Worm (Caenorhabditis elegans) whole organism, late embryonic: ENCODE measurements around the gene K08E4.7.

ENCODE experiments used
- C08G9.2 ChIP-seq: sonication (generic microtip); optimal IDR thresholded peaks from 2 replicates; lab custom pipeline; 2016; ENCODE audit warnings: mild to moderate bottlenecking, missing genetic modification characterization, moderate library complexity, missing compliant biosample characterization
- F13H6.1 ChIP-seq: sonication (generic microtip); optimal IDR thresholded peaks from 2 replicates; lab custom pipeline; 2016; ENCODE audit warnings: missing genetic modification characterization, missing compliant biosample characterization
- K02D7.2 ChIP-seq: sonication (generic microtip); optimal IDR thresholded peaks from 2 replicates; lab custom pipeline; 2017; ENCODE audit warnings: mild to moderate bottlenecking, missing genetic modification characterization, missing compliant biosample characterization
- T23F11.4 ChIP-seq: fragments of 200-800 bp; sonication (Bioruptor generic); optimal IDR thresholded peaks from 2 replicates; lab custom pipeline; 2018; ENCODE audit warnings: mild to moderate bottlenecking, missing genetic modification characterization, missing compliant biosample characterization
- Y22D7AL.16 ChIP-seq: sonication (generic microtip); optimal IDR thresholded peaks from 2 replicates; lab custom pipeline; 2016; ENCODE audit warnings: missing genetic modification characterization, missing compliant biosample characterization
- ahr-1 ChIP-seq: sonication (generic microtip); optimal IDR thresholded peaks from 2 replicates; lab custom pipeline; 2016; ENCODE audit warnings: missing genetic modification characterization, missing compliant biosample characterization
- ama-1 ChIP-seq: fragments of 150-350 bp; optimal IDR thresholded peaks from 2 replicates; lab custom pipeline; 2014
- ceh-18 ChIP-seq: sonication (generic microtip); optimal IDR thresholded peaks from 2 replicates; lab custom pipeline; 2016; ENCODE audit warnings: missing genetic modification characterization, missing compliant biosample characterization
- ceh-19 ChIP-seq: fragments of 200-800 bp; sonication (Bioruptor generic); optimal IDR thresholded peaks from 2 replicates; lab custom pipeline; 2018; ENCODE audit warnings: mild to moderate bottlenecking, missing genetic modification characterization, missing compliant biosample characterization
- ceh-22 ChIP-seq: sonication (generic microtip); optimal IDR thresholded peaks from 2 replicates; lab custom pipeline; 2017; ENCODE audit warnings: missing biosample characterization, missing genetic modification characterization
- ceh-24 ChIP-seq: sonication (generic microtip); optimal IDR thresholded peaks from 2 replicates; lab custom pipeline; 2016; ENCODE audit warnings: mild to moderate bottlenecking, missing genetic modification characterization, missing compliant biosample characterization
- ceh-30 ChIP-seq: fragments of 150-350 bp; optimal IDR thresholded peaks from 2 replicates; lab custom pipeline; 2014; ENCODE audit warnings: missing biosample characterization, missing genetic modification characterization
- ceh-31 ChIP-seq: sonication (generic microtip); optimal IDR thresholded peaks from 2 replicates; lab custom pipeline; 2016; ENCODE audit warnings: missing genetic modification characterization, missing compliant biosample characterization
- ceh-34 ChIP-seq: sonication (generic microtip); optimal IDR thresholded peaks from 2 replicates; lab custom pipeline; 2016; ENCODE audit warnings: mild to moderate bottlenecking, missing genetic modification characterization, missing compliant biosample characterization
- ceh-45 ChIP-seq: fragments of 200-800 bp; sonication (Bioruptor generic); IDR thresholded peaks from 2 replicates; pipeline ENCODE4 v1.3.6; 2022; ENCODE audit warnings: missing genetic modification reagents, missing genetic modification characterization, missing compliant biosample characterization
- ceh-48 ChIP-seq: sonication (generic microtip); optimal IDR thresholded peaks from 2 replicates; lab custom pipeline; 2016; ENCODE audit warnings: missing genetic modification characterization, inconsistent platforms, missing compliant biosample characterization
- ceh-6 ChIP-seq: fragments of 200-800 bp; sonication (Bioruptor generic); optimal IDR thresholded peaks from 2 replicates; lab custom pipeline; 2018; ENCODE audit warnings: mild to moderate bottlenecking, missing genetic modification characterization, missing compliant biosample characterization
- che-1 ChIP-seq: sonication (generic microtip); optimal IDR thresholded peaks from 2 replicates; lab custom pipeline; 2016; ENCODE audit warnings: mild to moderate bottlenecking, missing genetic modification characterization, missing compliant biosample characterization
- dmd-4 ChIP-seq: sonication (generic microtip); optimal IDR thresholded peaks from 2 replicates; lab custom pipeline; 2016; ENCODE audit warnings: borderline replicate concordance, missing genetic modification characterization, missing compliant biosample characterization
- fkh-6 ChIP-seq: sonication (generic microtip); optimal IDR thresholded peaks from 2 replicates; lab custom pipeline; 2016; ENCODE audit warnings: missing genetic modification characterization, missing compliant biosample characterization
- gmeb-2 ChIP-seq: sonication (generic microtip); optimal IDR thresholded peaks from 2 replicates; lab custom pipeline; 2016; ENCODE audit warnings: missing genetic modification characterization, inconsistent platforms, missing compliant biosample characterization
- hlh-13 ChIP-seq: fragments of 200-800 bp; sonication (Bioruptor generic); optimal IDR thresholded peaks from 2 replicates; lab custom pipeline; 2018; ENCODE audit warnings: mild to moderate bottlenecking, missing genetic modification characterization, missing compliant biosample characterization
- hlh-15 ChIP-seq: sonication (generic microtip); optimal IDR thresholded peaks from 2 replicates; lab custom pipeline; 2016; ENCODE audit warnings: missing genetic modification characterization, missing compliant biosample characterization
- hlh-8 ChIP-seq: sonication (generic microtip); optimal IDR thresholded peaks from 2 replicates; lab custom pipeline; 2016; ENCODE audit warnings: missing genotype, missing genetic modification characterization, missing compliant biosample characterization
- madf-2 ChIP-seq: sonication (generic microtip); optimal IDR thresholded peaks from 2 replicates; lab custom pipeline; 2017; ENCODE audit warnings: missing genetic modification characterization, missing compliant biosample characterization
- nfya-1 ChIP-seq: sonication (generic microtip); optimal IDR thresholded peaks from 2 replicates; lab custom pipeline; 2017; ENCODE audit warnings: missing genetic modification characterization, mild to moderate bottlenecking, missing compliant biosample characterization, antibody characterized with exemption, moderate library complexity
- nhr-11 ChIP-seq: fragments of 150-350 bp; optimal IDR thresholded peaks from 2 replicates; lab custom pipeline; 2014; ENCODE audit warnings: missing biosample characterization, missing genetic modification characterization
- odd-2 ChIP-seq: sonication (generic microtip); optimal IDR thresholded peaks from 2 replicates; lab custom pipeline; 2017; ENCODE audit warnings: antibody characterized with exemption, mild to moderate bottlenecking, missing genetic modification characterization, missing compliant biosample characterization
- pag-3 ChIP-seq: sonication (generic microtip); optimal IDR thresholded peaks from 2 replicates; lab custom pipeline; 2016; ENCODE audit warnings: missing compliant biosample characterization, missing genetic modification characterization, borderline replicate concordance
- pax-1 ChIP-seq: fragments of 150-350 bp; optimal IDR thresholded peaks from 2 replicates; lab custom pipeline; 2014; ENCODE audit warnings: missing biosample characterization, missing genetic modification characterization
- pha-4 ChIP-seq: fragments of 150-350 bp; optimal IDR thresholded peaks from 2 replicates; lab custom pipeline; 2018; ENCODE audit warnings: missing biosample characterization, missing genetic modification reagents, missing genetic modification characterization
- rnt-1 ChIP-seq: sonication (generic microtip); optimal IDR thresholded peaks from 2 replicates; lab custom pipeline; 2016; ENCODE audit warnings: missing genetic modification characterization, missing compliant biosample characterization
- sdc-2 ChIP-seq: sonication (generic microtip); optimal IDR thresholded peaks from 2 replicates; lab custom pipeline; 2016; ENCODE audit warnings: missing genotype, missing genetic modification characterization, missing compliant biosample characterization
- sox-4 ChIP-seq: sonication (generic microtip); optimal IDR thresholded peaks from 2 replicates; lab custom pipeline; 2017; ENCODE audit warnings: mild to moderate bottlenecking, missing genetic modification characterization, inconsistent platforms, missing compliant biosample characterization
- syd-9 ChIP-seq: sonication (generic microtip); optimal IDR thresholded peaks from 2 replicates; lab custom pipeline; 2016; ENCODE audit warnings: mild to moderate bottlenecking, missing genetic modification characterization, moderate library complexity, missing compliant biosample characterization
- tbx-2 ChIP-seq: sonication (generic microtip); optimal IDR thresholded peaks from 2 replicates; lab custom pipeline; 2016; ENCODE audit warnings: missing genetic modification characterization, missing compliant biosample characterization
- tbx-7 ChIP-seq: sonication (generic microtip); optimal IDR thresholded peaks from 2 replicates; lab custom pipeline; 2016; ENCODE audit warnings: missing genotype, missing genetic modification characterization, missing compliant biosample characterization
- ttx-3 ChIP-seq: sonication (generic microtip); optimal IDR thresholded peaks from 2 replicates; lab custom pipeline; 2016; ENCODE audit warnings: missing genetic modification reagents, missing genetic modification characterization, missing compliant biosample characterization
- unc-42 ChIP-seq: sonication (generic microtip); optimal IDR thresholded peaks from 2 replicates; lab custom pipeline; 2016; ENCODE audit warnings: missing genotype, missing genetic modification characterization, missing compliant biosample characterization
- unc-86 ChIP-seq: sonication (generic microtip); optimal IDR thresholded peaks from 2 replicates; lab custom pipeline; 2016; ENCODE audit warnings: missing genetic modification characterization, missing compliant biosample characterization
- ztf-16 ChIP-seq: sonication (generic microtip); optimal IDR thresholded peaks from 2 replicates; lab custom pipeline; 2017; ENCODE audit warnings: missing genetic modification characterization, missing compliant biosample characterization

The K08E4.7 gene

ce11 chrIV:12086498-12086897, 10.9 kb downstream of the K08E4.7 start (continued):
- no peak for TF ChIP-seq ceh-22 (tag; lab: Kevin White, UChicago)
- TF ChIP-seq K02D7.2 (tag; lab: Kevin White, UChicago), result peak; percentile 51
- no peak for TF ChIP-seq hlh-8 (tag; lab: Kevin White, UChicago)
- no peak for TF ChIP-seq nhr-11 (tag; lab: Kevin White, UChicago)
- peak; percentile 23 for TF ChIP-seq ceh-31 (tag; lab: Kevin White, UChicago)
- peak; percentile 66 for TF ChIP-seq T23F11.4
- peak; percentile 62 for TF ChIP-seq hlh-13 (GFP tag; lab: Kevin White, UChicago)
- peak; percentile 63 for TF ChIP-seq ztf-16
- TF ChIP-seq sdc-2, result peak; percentile 66
- no peak for TF ChIP-seq pax-1 (tag; lab: Kevin White, UChicago)
- TF ChIP-seq pag-3, result no peak
- TF ChIP-seq syd-9 (tag; lab: Kevin White, UChicago), result peak; percentile 30
- no peak for TF ChIP-seq F13H6.1 (tag; lab: Kevin White, UChicago)
- TF ChIP-seq ceh-48 (tag; lab: Kevin White, UChicago), result peak; percentile 36
- peak; percentile 55 for TF ChIP-seq madf-2 (tag; lab: Kevin White, UChicago)
- peak; percentile 38 for TF ChIP-seq ceh-34 (tag; lab: Kevin White, UChicago)
- TF ChIP-seq C08G9.2 (tag; lab: Kevin White, UChicago), result peak; percentile 59
- TF ChIP-seq che-1, result peak; percentile 49
- TF ChIP-seq ceh-6, result peak; percentile 54
- TF ChIP-seq unc-42, result no peak
- TF ChIP-seq ceh-24 (tag; lab: Kevin White, UChicago), result peak; percentile 22
- TF ChIP-seq tbx-2, result peak; percentile 61
- peak; percentile 45 for TF ChIP-seq nfya-1 (tag; lab: Kevin White, UChicago)
- peak; percentile 68 for TF ChIP-seq gmeb-2 (tag; lab: Kevin White, UChicago)
- no peak for TF ChIP-seq pha-4 (tag; lab: Kevin White, UChicago)

ce11 chrIV:12088898-12089297, 13.3 kb downstream of the K08E4.7 start:
- peak; percentile 73 for TF ChIP-seq ama-1
- TF ChIP-seq ttx-3 (tag; lab: Kevin White, UChicago), result no peak
- peak; percentile 52 for TF ChIP-seq nfya-1 (tag; lab: Kevin White, UChicago)
- TF ChIP-seq odd-2 (tag; lab: Kevin White, UChicago), result no peak
- peak; percentile 35 for TF ChIP-seq ceh-31 (tag; lab: Kevin White, UChicago)

ce11 chrIV:12089551-12089950, 14.0 kb downstream of the K08E4.7 start, which contains the start of gene F11A10.6:
TSS of gene F11A10.6 (minus strand) at chrIV:12089651.
- no peak for TF ChIP-seq rnt-1 (tag; lab: Kevin White, UChicago)
- no peak for TF ChIP-seq fkh-6 (tag; lab: Kevin White, UChicago)
- no peak for TF ChIP-seq tbx-7 (tag; lab: Kevin White, UChicago)
- TF ChIP-seq odd-2 (tag; lab: Kevin White, UChicago), result no peak
- no peak for TF ChIP-seq pax-1 (tag; lab: Kevin White, UChicago)
- TF ChIP-seq ahr-1 (tag; lab: Kevin White, UChicago), result no peak

- TF ChIP-seq unc-86 (no peak), ceh-45 (GFP tag; lab: Robert Waterston, UW) (no peak), hlh-15 (tag; lab: Kevin White, UChicago) (no peak), ceh-19 (GFP tag; lab: Kevin White, UChicago) (no peak), ceh-24 (tag; lab: Kevin White, UChicago) (no peak), ceh-30 (tag; lab: Kevin White, UChicago) (no peak), sox-4 (no peak), rnt-1 (tag; lab: Kevin White, UChicago) (no peak), gmeb-2 (tag; lab: Kevin White, UChicago) (no peak), pha-4 (tag; lab: Kevin White, UChicago) (no peak), dmd-4 (tag; lab: Kevin White, UChicago) (no peak), Y22D7AL.16 (tag; lab: Kevin White, UChicago) (no peak), ceh-18 (tag; lab: Kevin White, UChicago) (no peak), ztf-16 (no peak), unc-42 (no peak)
Measured at ce11 chrIV:12092113-12092512, 16.5 kb downstream of the K08E4.7 start, which contains the start of gene mig-32. TSS of gene mig-32 (minus strand) at chrIV:12092213.
